Worm (Caenorhabditis elegans): ENCODE measurements around the gene H01M10.2.
A peak's percentile ranks its signal among the peaks of the same experiment; 100 is the strongest.

Gene H01M10.2

ce11 chrX:2564047-2564446 is 21.5 kb downstream of the H01M10.2 start, which contains the start of gene dhcr-24:
TSS of gene dhcr-24 (minus strand) at chrX:2564147.
- TF ChIP-seq flt-1 (GFP tag; IDR thresholded peaks at IDR 0.05) (no peak), sea-1 (GFP tag; conservative IDR thresholded peaks at IDR 0.05) (no peak), ets-7 (tag; optimal IDR thresholded peaks at IDR 0.05) (no peak)

- no peak for TF ChIP-seq flt-1 (GFP tag; IDR thresholded peaks at IDR 0.05)
- no peak for TF ChIP-seq pes-1 (GFP tag; IDR thresholded peaks at IDR 0.05)
- no peak for TF ChIP-seq sea-1 (GFP tag; conservative IDR thresholded peaks at IDR 0.05)
- no peak for TF ChIP-seq F13C5.2 (tag; optimal IDR thresholded peaks at IDR 0.05)
- no peak for TF ChIP-seq ceh-13 (GFP tag; optimal IDR thresholded peaks at IDR 0.05)
- TF ChIP-seq scrt-1 (GFP tag; IDR thresholded peaks at IDR 0.05) = no peak
- no peak for TF ChIP-seq ama-1 (optimal IDR thresholded peaks at IDR 0.05)
- TF ChIP-seq hmg-4 (GFP tag; optimal IDR thresholded peaks at IDR 0.05) = no peak
- TF ChIP-seq hnd-1 (tag; optimal IDR thresholded peaks at IDR 0.05) = no peak
- no peak for TF ChIP-seq hmbx-1 (tag; optimal IDR thresholded peaks at IDR 0.05)
- TF ChIP-seq tbx-11 (GFP tag; IDR thresholded peaks at IDR 0.05) = no peak
- no peak for TF ChIP-seq ets-7 (tag; optimal IDR thresholded peaks at IDR 0.05)
- TF ChIP-seq B0310.2 (tag; optimal IDR thresholded peaks at IDR 0.05) = no peak
- no peak for TF ChIP-seq aly-1 (tag; optimal IDR thresholded peaks at IDR 0.05)
- no peak for TF ChIP-seq tbx-37 (GFP tag; conservative IDR thresholded peaks at IDR 0.05)
- TF ChIP-seq ceh-36 (tag; optimal IDR thresholded peaks at IDR 0.05) = no peak
- no peak for TF ChIP-seq tra-4 (tag; optimal IDR thresholded peaks at IDR 0.05)
Measured at ce11 chrX:2559979-2560378, 25.6 kb downstream of the H01M10.2 start, which contains the start of gene F52H2.5. TSS of gene F52H2.5 (minus strand) at chrX:2560079.

ce11 chrX:2559399-2559798 is 26.2 kb downstream of the H01M10.2 start:
- TF ChIP-seq F13C5.2 (tag; optimal IDR thresholded peaks at IDR 0.05) (peak; percentile 4), pes-1 (GFP tag; IDR thresholded peaks at IDR 0.05) (no peak)

- TF ChIP-seq tbx-37 (GFP tag; conservative IDR thresholded peaks at IDR 0.05) = peak; percentile 28
- peak; percentile 68 for TF ChIP-seq tbx-11 (GFP tag; IDR thresholded peaks at IDR 0.05)
- no peak for TF ChIP-seq tra-4 (tag; optimal IDR thresholded peaks at IDR 0.05)
- peak; percentile 49 for TF ChIP-seq aly-1 (tag; optimal IDR thresholded peaks at IDR 0.05)
- no peak for TF ChIP-seq hmbx-1 (tag; optimal IDR thresholded peaks at IDR 0.05)
- TF ChIP-seq B0310.2 (tag; optimal IDR thresholded peaks at IDR 0.05) = no peak
- TF ChIP-seq pes-1 (GFP tag; IDR thresholded peaks at IDR 0.05) = peak; percentile 76
- no peak for TF ChIP-seq ama-1 (optimal IDR thresholded peaks at IDR 0.05)
- TF ChIP-seq hnd-1 (tag; optimal IDR thresholded peaks at IDR 0.05) = peak; percentile 54
- TF ChIP-seq sea-1 (GFP tag; conservative IDR thresholded peaks at IDR 0.05) = no peak
- TF ChIP-seq scrt-1 (GFP tag; IDR thresholded peaks at IDR 0.05) = peak; percentile 71
- peak; percentile 22 for TF ChIP-seq ceh-36 (tag; optimal IDR thresholded peaks at IDR 0.05)
- TF ChIP-seq flt-1 (GFP tag; IDR thresholded peaks at IDR 0.05) = peak; percentile 30; the same call in 1 of the 2 replicates
- TF ChIP-seq hmg-4 (GFP tag; optimal IDR thresholded peaks at IDR 0.05) = no peak
- TF ChIP-seq ceh-13 (GFP tag; optimal IDR thresholded peaks at IDR 0.05) = no peak
- TF ChIP-seq F13C5.2 (tag; optimal IDR thresholded peaks at IDR 0.05) = peak; percentile 46
- TF ChIP-seq ets-7 (tag; optimal IDR thresholded peaks at IDR 0.05) = peak; percentile 64
Measured at ce11 chrX:2553433-2553860, 32.1 kb downstream of the H01M10.2 start.

- TF ChIP-seq ceh-36 (tag; optimal IDR thresholded peaks at IDR 0.05) = no peak
- peak; percentile 73 for TF ChIP-seq hmg-4 (GFP tag; optimal IDR thresholded peaks at IDR 0.05)
- no peak for TF ChIP-seq hmbx-1 (tag; optimal IDR thresholded peaks at IDR 0.05)
- TF ChIP-seq tra-4 (tag; optimal IDR thresholded peaks at IDR 0.05) = no peak
- no peak for TF ChIP-seq F13C5.2 (tag; optimal IDR thresholded peaks at IDR 0.05)
- TF ChIP-seq tbx-11 (GFP tag; IDR thresholded peaks at IDR 0.05) = no peak
- no peak for TF ChIP-seq ceh-13 (GFP tag; optimal IDR thresholded peaks at IDR 0.05)
Measured at ce11 chrX:2552210-2552674, 33.3 kb downstream of the H01M10.2 start, which contains the start of gene aat-3. TSS of gene aat-3 (plus strand) at chrX:2552260.

- TF ChIP-seq ets-7 (tag; optimal IDR thresholded peaks at IDR 0.05) (no peak), ceh-13 (GFP tag; optimal IDR thresholded peaks at IDR 0.05) (no peak), ama-1 (optimal IDR thresholded peaks at IDR 0.05) (no peak), flt-1 (GFP tag; IDR thresholded peaks at IDR 0.05) (no peak), tbx-11 (GFP tag; IDR thresholded peaks at IDR 0.05) (no peak)
Measured at ce11 chrX:2551450-2551849, 34.1 kb downstream of the H01M10.2 start.

- TF ChIP-seq tbx-37 (GFP tag; conservative IDR thresholded peaks at IDR 0.05) (no peak), hmbx-1 (tag; optimal IDR thresholded peaks at IDR 0.05) (no peak), hmg-4 (GFP tag; optimal IDR thresholded peaks at IDR 0.05) (no peak), tra-4 (tag; optimal IDR thresholded peaks at IDR 0.05) (no peak), ceh-36 (tag; optimal IDR thresholded peaks at IDR 0.05) (no peak), B0310.2 (tag; optimal IDR thresholded peaks at IDR 0.05) (no peak), aly-1 (tag; optimal IDR thresholded peaks at IDR 0.05) (no peak), sea-1 (GFP tag; conservative IDR thresholded peaks at IDR 0.05) (no peak), pes-1 (GFP tag; IDR thresholded peaks at IDR 0.05) (no peak), hnd-1 (tag; optimal IDR thresholded peaks at IDR 0.05) (no peak)
Measured at ce11 chrX:2550665-2551064, 34.9 kb downstream of the H01M10.2 start.

DNA sequence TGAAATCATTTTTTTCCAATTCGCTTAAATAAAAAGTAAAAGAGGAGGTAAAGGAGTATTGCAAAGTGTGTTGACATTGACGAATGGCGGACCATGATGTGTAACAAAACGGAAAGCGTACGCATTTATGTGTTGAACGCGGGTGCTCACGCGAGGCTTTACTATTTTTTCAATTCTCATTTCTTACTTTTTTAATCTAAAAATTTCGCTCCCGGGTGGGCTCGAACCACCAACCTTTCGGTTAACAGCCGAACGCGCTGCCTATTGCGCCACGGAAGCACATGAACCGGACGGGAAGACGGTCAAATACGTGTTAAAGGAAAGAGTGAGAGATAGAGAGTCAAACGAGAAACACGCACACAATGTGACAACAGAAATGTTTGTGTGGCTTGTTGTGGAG is 36.2 kb downstream of the H01M10.2 start:
- peak; percentile 83 for TF ChIP-seq flt-1 (GFP tag; IDR thresholded peaks at IDR 0.05)
- TF ChIP-seq ama-1 (optimal IDR thresholded peaks at IDR 0.05) = no peak
- TF ChIP-seq sea-1 (GFP tag; conservative IDR thresholded peaks at IDR 0.05) = peak; percentile 91
- TF ChIP-seq B0310.2 (tag; optimal IDR thresholded peaks at IDR 0.05) = peak; percentile 78
- peak; percentile 88 for TF ChIP-seq scrt-1 (GFP tag; IDR thresholded peaks at IDR 0.05)
- peak; percentile 91 for TF ChIP-seq ceh-36 (tag; optimal IDR thresholded peaks at IDR 0.05)
- peak; percentile 78 for TF ChIP-seq hmbx-1 (tag; optimal IDR thresholded peaks at IDR 0.05)
- peak; percentile 94 for TF ChIP-seq pes-1 (GFP tag; IDR thresholded peaks at IDR 0.05)
- TF ChIP-seq tbx-11 (GFP tag; IDR thresholded peaks at IDR 0.05) = peak; percentile 91
- TF ChIP-seq aly-1 (tag; optimal IDR thresholded peaks at IDR 0.05) = peak; percentile 87
- peak; percentile 87 for TF ChIP-seq ceh-13 (GFP tag; optimal IDR thresholded peaks at IDR 0.05)
- TF ChIP-seq hnd-1 (tag; optimal IDR thresholded peaks at IDR 0.05) = peak; percentile 83
- peak; percentile 90 for TF ChIP-seq F13C5.2 (tag; optimal IDR thresholded peaks at IDR 0.05)
- TF ChIP-seq ets-7 (tag; optimal IDR thresholded peaks at IDR 0.05) = peak; percentile 72
- peak; percentile 78 for TF ChIP-seq tra-4 (tag; optimal IDR thresholded peaks at IDR 0.05)
- peak; percentile 96 for TF ChIP-seq hmg-4 (GFP tag; optimal IDR thresholded peaks at IDR 0.05)
- TF ChIP-seq tbx-37 (GFP tag; conservative IDR thresholded peaks at IDR 0.05) = peak; percentile 76

Measured in whole organism, early embryonic.